Fruit fly (Drosophila melanogaster): ENCODE results near the gene Toll-9.

Toll-9 gene

DNA sequence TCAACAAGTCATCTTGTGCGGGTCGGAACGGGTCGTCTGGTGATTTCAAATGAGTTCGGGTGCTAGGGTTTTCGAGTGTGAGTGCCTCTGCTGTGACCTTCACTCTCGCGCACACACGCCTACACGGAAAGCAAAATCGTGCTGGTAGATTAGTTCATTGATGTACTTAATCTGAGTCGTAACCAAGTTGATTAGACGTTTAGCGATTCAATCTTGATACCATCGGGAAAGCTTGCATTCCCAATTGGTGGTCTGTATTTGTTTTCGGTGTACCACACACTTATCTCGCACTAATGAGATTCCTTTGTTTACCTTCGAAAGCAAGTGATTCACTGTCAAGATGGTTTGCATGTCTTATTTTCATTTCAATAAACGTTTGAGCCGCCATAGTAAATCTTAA, 22.5 kb upstream of the Toll-9 start (continued):
- TF ChIP-seq az2 (GFP tag; optimal IDR thresholded peaks at IDR 0.05) (peak; percentile 24), Hmr (GFP tag; optimal IDR thresholded peaks at IDR 0.05) (peak; percentile 59), tin (GFP tag; optimal IDR thresholded peaks at IDR 0.05) (no peak), dan (GFP tag; IDR thresholded peaks at IDR 0.05) (no peak), BtbVII (GFP tag; optimal IDR thresholded peaks at IDR 0.05) (peak; percentile 37), CG6175 (GFP tag; IDR thresholded peaks at IDR 0.05) (no peak), Ets65A (GFP tag) (peak; percentile 85), CkIIα-i1 (GFP tag; IDR thresholded peaks at IDR 0.05) (no peak), CG8944 (GFP tag; optimal IDR thresholded peaks at IDR 0.05) (no peak), CG12155 (GFP tag; optimal IDR thresholded peaks at IDR 0.05) (peak; percentile 1), NfI (GFP tag; optimal IDR thresholded peaks at IDR 0.05) (peak; percentile 44), dimm (GFP tag; IDR thresholded peaks at IDR 0.05) (no peak; the same call in 1 of the 2 replicates), ftz-f1 (GFP tag; optimal IDR thresholded peaks at IDR 0.05) (peak; percentile 79), CG2678 (tag; optimal IDR thresholded peaks at IDR 0.05) (peak; percentile 60), jumu (GFP tag; optimal IDR thresholded peaks at IDR 0.05) (peak; percentile 16), Ada2b (GFP tag; IDR thresholded peaks at IDR 0.05) (0 out of 2 replicates have a peak, but pooled peaks have one; percentile 30), CG1792 (GFP tag; optimal IDR thresholded peaks at IDR 0.05) (no peak), oc (tag; optimal IDR thresholded peaks at IDR 0.05) (no peak), CG11723 (GFP tag; optimal IDR thresholded peaks at IDR 0.05) (no peak), Eip74EF (GFP tag; optimal IDR thresholded peaks at IDR 0.05) (peak in 1 of 2 experiments; percentile 68), pb (GFP tag; optimal IDR thresholded peaks at IDR 0.05) (peak; percentile 47), Drgx (GFP tag; IDR thresholded peaks at IDR 0.05) (no peak; the same call in 1 of the 2 replicates), CG11398 (GFP tag; optimal IDR thresholded peaks at IDR 0.05) (no peak), sr (GFP tag; IDR thresholded peaks at IDR 0.05) (0 out of 3 replicates have a peak, but pooled peaks have one; percentile 35), bowl (GFP tag; IDR thresholded peaks at IDR 0.05) (no peak), eyg (GFP tag; optimal IDR thresholded peaks at IDR 0.05) (no peak), CG7839 (tag; optimal IDR thresholded peaks at IDR 0.05) (peak; percentile 53), sc (optimal IDR thresholded peaks at IDR 0.05) (no peak), sc (GFP tag; optimal IDR thresholded peaks at IDR 0.05) (no peak), tgo (GFP tag; IDR thresholded peaks at IDR 0.05) (peak; percentile 51; the same call in 1 of the 3 replicates), klu (GFP tag; IDR thresholded peaks at IDR 0.05) (no peak), dpn (GFP tag; optimal IDR thresholded peaks at IDR 0.05) (peak; percentile 20 to 60), fd96Cb (tag; optimal IDR thresholded peaks at IDR 0.05) (no peak), ap (GFP tag; IDR thresholded peaks at IDR 0.05) (no peak), so (GFP tag; IDR thresholded peaks at IDR 0.05) (peak; percentile 66; the same call in 2 of the 3 replicates), grau (tag; optimal IDR thresholded peaks at IDR 0.05) (peak; percentile 37), CG12104 (GFP tag; optimal IDR thresholded peaks at IDR 0.05) (no peak), fd3F (GFP tag; optimal IDR thresholded peaks at IDR 0.05) (peak; percentile 28), CG12299 (tag; optimal IDR thresholded peaks at IDR 0.05) (no peak), CG17802 (tag; optimal IDR thresholded peaks at IDR 0.05) (no peak), ind (GFP tag; optimal IDR thresholded peaks at IDR 0.05) (peak; percentile 36), CG7745 (tag; optimal IDR thresholded peaks at IDR 0.05) (no peak), CG11093 (GFP tag; IDR thresholded peaks at IDR 0.05) (no peak), Spps (tag; optimal IDR thresholded peaks at IDR 0.05) (no peak), CG9609 (GFP tag; optimal IDR thresholded peaks at IDR 0.05) (peak; percentile 36), CG13775 (GFP tag; optimal IDR thresholded peaks at IDR 0.05) (no peak), Poxn (GFP tag; IDR thresholded peaks at IDR 0.05) (no peak), CG11560 (tag; IDR thresholded peaks at IDR 0.05) (no peak), slbo (GFP tag; IDR thresholded peaks at IDR 0.05) (peak; percentile 57), crp (GFP tag; optimal IDR thresholded peaks at IDR 0.05) (no peak), CG13894 (tag; optimal IDR thresholded peaks at IDR 0.05) (peak; percentile 24), HLH4C (GFP tag; IDR thresholded peaks at IDR 0.05; ENCODE audit: partially characterized antibody) (no peak)

Measured in whole organism, embryonic.